Worm (Caenorhabditis elegans): ENCODE data around the gene pha-4.

- TF ChIP-seq hmg-4 (GFP tag; optimal IDR thresholded peaks at IDR 0.05) = no peak
- TF ChIP-seq ama-1 (optimal IDR thresholded peaks at IDR 0.05) = no peak
- TF ChIP-seq flt-1 (GFP tag; IDR thresholded peaks at IDR 0.05) = no peak
- no peak for TF ChIP-seq pes-1 (GFP tag; IDR thresholded peaks at IDR 0.05)
- TF ChIP-seq sea-1 (GFP tag; conservative IDR thresholded peaks at IDR 0.05) = no peak
- TF ChIP-seq hmbx-1 (tag; optimal IDR thresholded peaks at IDR 0.05) = no peak
- no peak for TF ChIP-seq scrt-1 (GFP tag; IDR thresholded peaks at IDR 0.05)
- no peak for TF ChIP-seq F13C5.2 (tag; optimal IDR thresholded peaks at IDR 0.05)
- no peak for TF ChIP-seq ceh-13 (GFP tag; optimal IDR thresholded peaks at IDR 0.05)
- TF ChIP-seq hnd-1 (tag; optimal IDR thresholded peaks at IDR 0.05) = no peak
- TF ChIP-seq ets-7 (tag; optimal IDR thresholded peaks at IDR 0.05) = no peak
- no peak for TF ChIP-seq tbx-11 (GFP tag; IDR thresholded peaks at IDR 0.05)
- no peak for TF ChIP-seq tbx-37 (GFP tag; conservative IDR thresholded peaks at IDR 0.05)
These were observed 7.6 kb upstream of the pha-4 start for ce11 chrV:20745278-20745677.
